Fruit fly (Drosophila melanogaster) whole organism, embryonic: Measurements from ENCODE around the gene Cad88C.

ENCODE experiments used
- BEAF-32 ChIP-seq: fragments of 200-800 bp; sonication (Bioruptor generic); optimal IDR thresholded peaks from 3 replicates; lab custom pipeline; 2017; ENCODE audit warnings: missing biosample characterization, missing genetic modification characterization, mild to moderate bottlenecking, moderate library complexity, missing genetic modification reagents
- Bdp1 ChIP-seq: fragments of 200-800 bp; sonication (Bioruptor generic); optimal IDR thresholded peaks from 3 replicates; lab custom pipeline; 2016; ENCODE audit warnings: missing biosample characterization, missing genetic modification characterization
- Bgb ChIP-seq: fragments of 200-800 bp; sonication (Bioruptor generic); IDR thresholded peaks from 2 replicates; pipeline ENCODE4 v1.3.6; 2022; ENCODE audit warnings: missing biosample characterization, missing genetic modification characterization; ENCODE audit not compliant: partially characterized antibody
- CG1024 ChIP-seq: fragments of 200-800 bp; sonication (Bioruptor generic); IDR thresholded peaks from 2 replicates; pipeline ENCODE4 v1.3.6; 2022; ENCODE audit warnings: missing biosample characterization, missing genetic modification characterization
- CG10274 ChIP-seq: fragments of 200-800 bp; sonication (Bioruptor generic); optimal IDR thresholded peaks from 3 replicates; lab custom pipeline; 2017; ENCODE audit warnings: missing biosample characterization, mild to moderate bottlenecking, missing genetic modification characterization
- CG10959 ChIP-seq: fragments of 200-800 bp; sonication (Bioruptor generic); IDR thresholded peaks from 2 replicates; pipeline ENCODE4 v1.3.6; 2022; ENCODE audit warnings: missing biosample characterization, missing genetic modification characterization
- CG12236 ChIP-seq: fragments of 200-800 bp; sonication (Bioruptor generic); optimal IDR thresholded peaks from 2 replicates; lab custom pipeline; 2016; ENCODE audit warnings: missing biosample characterization, missing genetic modification characterization
- CG12391 ChIP-seq: fragments of 200-800 bp; sonication (Bioruptor generic); optimal IDR thresholded peaks from 3 replicates; lab custom pipeline; 2018; ENCODE audit warnings: missing biosample characterization, mild to moderate bottlenecking, missing genetic modification characterization, moderate library complexity
- CG12659 ChIP-seq: fragments of 200-800 bp; sonication (Bioruptor generic); optimal IDR thresholded peaks from 3 replicates; lab custom pipeline; 2017; ENCODE audit warnings: mild to moderate bottlenecking, missing biosample characterization, missing genetic modification reagents, missing genetic modification characterization
- CG13894 ChIP-seq: fragments of 200-800 bp; sonication (Bioruptor generic); optimal IDR thresholded peaks from 3 replicates; lab custom pipeline; 2018; ENCODE audit warnings: missing biosample characterization, mild to moderate bottlenecking, missing genetic modification characterization, moderate library complexity
- CG14014 ChIP-seq: fragments of 200-800 bp; sonication (Bioruptor generic); IDR thresholded peaks from 2 replicates; pipeline ENCODE4 v1.3.6; 2022; ENCODE audit warnings: missing biosample characterization, missing genetic modification characterization
- CG14441 ChIP-seq: fragments of 200-800 bp; sonication (Bioruptor generic); IDR thresholded peaks from 2 replicates; pipeline ENCODE4 v1.3.6; 2022; ENCODE audit warnings: missing biosample characterization, missing genetic modification characterization
- CG15073 ChIP-seq: fragments of 200-800 bp; sonication (Bioruptor generic); optimal IDR thresholded peaks from 2 replicates; lab custom pipeline; 2016; ENCODE audit warnings: missing biosample characterization, missing genetic modification characterization
- CG1832 ChIP-seq: fragments of 200-800 bp; sonication (Bioruptor generic); optimal IDR thresholded peaks from 2 replicates; lab custom pipeline; 2017; ENCODE audit warnings: missing biosample characterization, mild to moderate bottlenecking, missing genetic modification characterization, inconsistent platforms
- CG18476 ChIP-seq: fragments of 200-800 bp; sonication (Bioruptor generic); optimal IDR thresholded peaks from 2 replicates; lab custom pipeline; 2016; ENCODE audit warnings: missing biosample characterization, mild to moderate bottlenecking, missing genetic modification characterization
- CG31388 ChIP-seq: fragments of 200-800 bp; sonication (Bioruptor generic); optimal IDR thresholded peaks from 2 replicates; lab custom pipeline; 2016; ENCODE audit warnings: missing biosample characterization, missing genetic modification characterization
- CG42726 ChIP-seq: fragments of 200-800 bp; sonication (Bioruptor generic); IDR thresholded peaks from 2 replicates; pipeline ENCODE4 v1.3.6; 2022; ENCODE audit warnings: missing biosample characterization, missing genetic modification characterization; ENCODE audit not compliant: partially characterized antibody
- CG4282 ChIP-seq: fragments of 200-800 bp; sonication (Bioruptor generic); optimal IDR thresholded peaks from 2 replicates; lab custom pipeline; 2016; ENCODE audit warnings: missing biosample characterization, missing genetic modification characterization
- CG4730 ChIP-seq: fragments of 200-800 bp; sonication (Bioruptor generic); IDR thresholded peaks from 2 replicates; pipeline ENCODE4 v1.3.6; 2022; ENCODE audit warnings: missing biosample characterization, missing genetic modification characterization
- CG6254 ChIP-seq: fragments of 200-800 bp; sonication (Bioruptor generic); optimal IDR thresholded peaks from 3 replicates; lab custom pipeline; 2017; ENCODE audit warnings: mild to moderate bottlenecking, missing biosample characterization, missing genetic modification reagents, missing genetic modification characterization
- CG6813 ChIP-seq: fragments of 200-800 bp; sonication (Bioruptor generic); optimal IDR thresholded peaks from 2 replicates; lab custom pipeline; 2017; ENCODE audit warnings: missing biosample characterization, missing genetic modification characterization, mild to moderate bottlenecking, moderate library complexity, missing genetic modification reagents
- CG6854 ChIP-seq: fragments of 200-800 bp; sonication (Bioruptor generic); optimal IDR thresholded peaks from 3 replicates; lab custom pipeline; 2017; ENCODE audit warnings: missing biosample characterization, mild to moderate bottlenecking, missing genetic modification characterization
- CG8290 ChIP-seq, 3 experiments: fragments of 200-800 bp; sonication (Bioruptor generic); optimal IDR thresholded peaks; 2 replicates each; lab custom pipeline; 2016 to 2019; ENCODE audit warnings: missing biosample characterization in 3 of 3, missing genetic modification characterization in 3 of 3, mild to moderate bottlenecking in 2 of 3, moderate library complexity in 1 of 3
- CG8478 ChIP-seq: fragments of >200 bp; optimal IDR thresholded peaks from 2 replicates; lab custom pipeline; 2018
- CG8924 ChIP-seq: fragments of 200-800 bp; optimal IDR thresholded peaks from 3 replicates; lab custom pipeline; 2019; ENCODE audit warnings: missing biosample characterization, mild to moderate bottlenecking, missing genetic modification characterization, moderate library complexity
- CG9215 ChIP-seq: fragments of 200-800 bp; sonication (Bioruptor generic); IDR thresholded peaks from 2 replicates; pipeline ENCODE4 v1.3.6; 2022; ENCODE audit warnings: missing biosample characterization, missing genetic modification characterization
- CG9932 ChIP-seq: fragments of 200-800 bp; sonication (Bioruptor generic); IDR thresholded peaks from 2 replicates; pipeline ENCODE4 v1.3.6; 2022; ENCODE audit warnings: missing biosample characterization, missing genetic modification characterization
- CTCF ChIP-seq: fragments of 200-800 bp; sonication (Bioruptor generic); optimal IDR thresholded peaks from 2 replicates; lab custom pipeline; 2017; ENCODE audit warnings: missing biosample characterization, mild to moderate bottlenecking, missing genetic modification characterization, moderate library complexity
- Elba2 ChIP-seq: fragments of 200-800 bp; sonication (Bioruptor generic); optimal IDR thresholded peaks from 3 replicates; lab custom pipeline; 2016; ENCODE audit warnings: missing biosample characterization, missing genetic modification characterization
- Nf-YA ChIP-seq: fragments of 200-800 bp; sonication (Bioruptor generic); IDR thresholded peaks from 2 replicates; pipeline ENCODE4 v1.3.6; 2022; ENCODE audit warnings: missing biosample characterization, missing genetic modification characterization
- Optix ChIP-seq: fragments of 200-800 bp; sonication (Bioruptor generic); IDR thresholded peaks from 3 replicates; pipeline ENCODE4 v1.3.6; 2022; ENCODE audit warnings: missing biosample characterization, missing genetic modification characterization
- Ptx1 ChIP-seq: fragments of 200-800 bp; sonication (Bioruptor generic); IDR thresholded peaks from 2 replicates; pipeline ENCODE4 v1.3.6; 2022; ENCODE audit warnings: missing biosample characterization, missing genetic modification characterization
- Ssrp ChIP-seq: fragments of 200-800 bp; sonication (Bioruptor generic); optimal IDR thresholded peaks from 2 replicates; lab custom pipeline; 2018; ENCODE audit warnings: missing biosample characterization, mild to moderate bottlenecking, missing genetic modification characterization, moderate library complexity
- az2 ChIP-seq: fragments of 200-800 bp; sonication (Bioruptor generic); optimal IDR thresholded peaks from 3 replicates; lab custom pipeline; 2016; ENCODE audit warnings: missing biosample characterization, missing genetic modification characterization
- br ChIP-seq: fragments of >200 bp; optimal IDR thresholded peaks from 2 replicates; lab custom pipeline; 2017
- bsh ChIP-seq, 2 experiments: fragments of 200-800 bp; sonication (Bioruptor generic); optimal IDR thresholded peaks; 2 replicates each; lab custom pipeline; 2017 to 2018; ENCODE audit warnings: mild to moderate bottlenecking in 2 of 2, missing biosample characterization in 2 of 2, missing genetic modification characterization in 2 of 2, moderate library complexity in 1 of 2
- crol ChIP-seq: fragments of 200-800 bp; sonication (Bioruptor generic); IDR thresholded peaks from 2 replicates; pipeline ENCODE4 v1.3.6; 2022; ENCODE audit warnings: missing biosample characterization, missing genetic modification characterization
- dmrt99B ChIP-seq: fragments of 200-800 bp; sonication (Bioruptor generic); optimal IDR thresholded peaks from 2 replicates; lab custom pipeline; 2018; ENCODE audit warnings: missing biosample characterization, mild to moderate bottlenecking, missing genetic modification characterization, moderate library complexity
- en ChIP-seq: fragments of 200-800 bp; sonication (Bioruptor generic); optimal IDR thresholded peaks from 2 replicates; lab custom pipeline; 2016; ENCODE audit warnings: missing biosample characterization, missing genetic modification characterization
- eve ChIP-seq, 2 experiments: fragments of >200 bp; optimal IDR thresholded peaks; 2 replicates each; lab custom pipeline; 2017; ENCODE audit warnings: missing biosample characterization in 2 of 2, missing genetic modification characterization in 2 of 2
- fd96Cb ChIP-seq: fragments of 200-800 bp; sonication (Bioruptor generic); optimal IDR thresholded peaks from 2 replicates; lab custom pipeline; 2018; ENCODE audit warnings: missing biosample characterization, mild to moderate bottlenecking, missing genetic modification characterization, moderate library complexity
- gsb-n ChIP-seq: fragments of 200-800 bp; sonication (Bioruptor generic); optimal IDR thresholded peaks from 3 replicates; lab custom pipeline; 2018; ENCODE audit warnings: missing biosample characterization, mild to moderate bottlenecking, missing genetic modification characterization
- klu ChIP-seq: fragments of 200-800 bp; sonication (Bioruptor generic); IDR thresholded peaks from 2 replicates; pipeline ENCODE4 v1.3.6; 2022; ENCODE audit warnings: missing biosample characterization, missing genetic modification characterization
- oc ChIP-seq: fragments of 200-800 bp; sonication (Bioruptor generic); optimal IDR thresholded peaks from 2 replicates; lab custom pipeline; 2018; ENCODE audit warnings: missing biosample characterization, mild to moderate bottlenecking, missing genetic modification characterization, moderate library complexity
- org-1 ChIP-seq: fragments of 200-800 bp; sonication (Bioruptor generic); optimal IDR thresholded peaks from 2 replicates; lab custom pipeline; 2017; ENCODE audit warnings: missing biosample characterization, missing genetic modification characterization
- psq ChIP-seq: fragments of 200-800 bp; sonication (Bioruptor generic); optimal IDR thresholded peaks from 2 replicates; lab custom pipeline; 2017; ENCODE audit warnings: missing biosample characterization, missing genetic modification characterization
- pum ChIP-seq: fragments of 200-800 bp; sonication (Bioruptor generic); optimal IDR thresholded peaks from 2 replicates; lab custom pipeline; 2016; ENCODE audit warnings: missing biosample characterization, missing genetic modification characterization
- rib ChIP-seq: fragments of 200-800 bp; sonication (Bioruptor generic); IDR thresholded peaks from 2 replicates; pipeline ENCODE4 v1.3.6; 2022; ENCODE audit warnings: missing biosample characterization, missing genetic modification characterization
- sim ChIP-seq: fragments of 200-800 bp; sonication (Bioruptor generic); IDR thresholded peaks from 2 replicates; pipeline ENCODE4 v1.3.6; 2022; ENCODE audit warnings: missing biosample characterization, missing genetic modification characterization
- sisA ChIP-seq: fragments of 200-800 bp; sonication (Bioruptor generic); IDR thresholded peaks from 2 replicates; pipeline ENCODE4 v1.3.6; 2022; ENCODE audit warnings: missing biosample characterization, missing genetic modification characterization

Gene Cad88C

dm6 chr3R:14625215-14626156 lies 4.8 kb upstream of the Cad88C start, which contains the start of the genes put and His4r (continued):
- TF ChIP-seq CG8924: peak; percentile 44
- no peak for TF ChIP-seq az2
- TF ChIP-seq Ptx1 (GFP tag; lab: Robert Waterston, UW): no peak
- no peak for TF ChIP-seq CG4730 (GFP tag; lab: Robert Waterston, UW)
- peak; percentile 42 for TF ChIP-seq CTCF
- peak; percentile 33 for TF ChIP-seq CG12391 (tag; lab: Kevin White, UChicago)
- no peak for TF ChIP-seq CG6254 (GFP tag; lab: Kevin White, UChicago)
- no peak for TF ChIP-seq rib (GFP tag; lab: Robert Waterston, UW)
- no peak for TF ChIP-seq eve (GFP tag; optimal IDR thresholded peaks at IDR 0.05; lab: Kevin White, UChicago)
- TF ChIP-seq CG9215 (GFP tag; lab: Robert Waterston, UW): no peak
- peak; percentile 81 for TF ChIP-seq CG8478 (lab: Kevin White, UChicago)
- no peak for TF ChIP-seq Optix (GFP tag; lab: Robert Waterston, UW)
- no peak for TF ChIP-seq oc (tag; lab: Kevin White, UChicago)
- TF ChIP-seq bsh (GFP tag; optimal IDR thresholded peaks at IDR 0.05; lab: Kevin White, UChicago): peak in 1 of 2 experiments; percentile 11
- no peak for TF ChIP-seq pum
- no peak for TF ChIP-seq CG1024 (GFP tag; lab: Robert Waterston, UW)
- 0 out of 2 replicates have a peak, but pooled peaks have one; percentile 16 for TF ChIP-seq CG42726 (GFP tag; lab: Robert Waterston, UW)
- no peak for TF ChIP-seq CG18476 (GFP tag; lab: Kevin White, UChicago)
- no peak for TF ChIP-seq CG6813 (GFP tag; lab: Kevin White, UChicago)
- peak; percentile 43 for TF ChIP-seq gsb-n
- TF ChIP-seq CG10959 (GFP tag; lab: Robert Waterston, UW): no peak
- TF ChIP-seq dmrt99B (tag; lab: Kevin White, UChicago): no peak
- TF ChIP-seq CG12659 (GFP tag; lab: Kevin White, UChicago): peak; percentile 81
- no peak for TF ChIP-seq sisA
- TF ChIP-seq crol (GFP tag; lab: Robert Waterston, UW): no peak
- TF ChIP-seq psq (GFP tag; lab: Kevin White, UChicago): peak; percentile 4
- no peak for TF ChIP-seq CG10274 (GFP tag; lab: Kevin White, UChicago)
- TF ChIP-seq CG13894: no peak
- no peak for TF ChIP-seq fd96Cb (tag; lab: Kevin White, UChicago)
- no peak for TF ChIP-seq sim (GFP tag; lab: Robert Waterston, UW)
- no peak for TF ChIP-seq CG15073
- TF ChIP-seq CG31388 (GFP tag; lab: Kevin White, UChicago): no peak
- TF ChIP-seq klu (GFP tag; lab: Robert Waterston, UW): no peak; the same call in 1 of the 2 replicates
- no peak for TF ChIP-seq CG1832 (GFP tag; lab: Kevin White, UChicago)
- TF ChIP-seq Bgb (GFP tag; lab: Robert Waterston, UW): peak; percentile 70; the same call in 1 of the 2 replicates
- no peak for TF ChIP-seq br (lab: Kevin White, UChicago)
- no peak for TF ChIP-seq org-1 (GFP tag; lab: Kevin White, UChicago)
- TF ChIP-seq CG4282 (GFP tag; lab: Kevin White, UChicago): no peak
- no peak for TF ChIP-seq Ssrp (tag; lab: Kevin White, UChicago)
- TF ChIP-seq Elba2 (GFP tag; lab: Kevin White, UChicago): no peak
- no peak for TF ChIP-seq CG6854
- no peak for TF ChIP-seq CG12236 (GFP tag; lab: Kevin White, UChicago)
- no peak for TF ChIP-seq CG14014 (GFP tag; lab: Robert Waterston, UW)
- no peak for TF ChIP-seq CG9932 (GFP tag; lab: Robert Waterston, UW)
- no peak for TF ChIP-seq CG8290 (GFP tag; optimal IDR thresholded peaks at IDR 0.05; lab: Kevin White, UChicago)
- TF ChIP-seq CG8290 (tag; optimal IDR thresholded peaks at IDR 0.05; lab: Kevin White, UChicago): no peak
- no peak for TF ChIP-seq en (GFP tag; lab: Kevin White, UChicago)
- no peak for TF ChIP-seq CG14441 (GFP tag; lab: Robert Waterston, UW)
- TF ChIP-seq BEAF-32: peak; percentile 69
- TF ChIP-seq Nf-YA (GFP tag; lab: Robert Waterston, UW): no peak
- TF ChIP-seq Bdp1: no peak
